Worm (Caenorhabditis elegans) whole organism, L2 larva: ENCODE data around the gene F56C9.3.

Experiments used
- C34F6.9 ChIP-seq: fragments of 150-350 bp; optimal IDR thresholded peaks from 2 replicates; lab custom pipeline; 2014; ENCODE audit warnings: missing biosample characterization, missing genetic modification characterization
- F13H6.1 ChIP-seq: sonication (generic microtip); optimal IDR thresholded peaks from 2 replicates; lab custom pipeline; 2016; ENCODE audit warnings: missing genetic modification characterization, missing compliant biosample characterization
- R02D3.7 ChIP-seq: fragments of 150-350 bp; optimal IDR thresholded peaks from 2 replicates; lab custom pipeline; 2014; ENCODE audit warnings: missing biosample characterization, missing genetic modification characterization
- Y55F3AM.14 ChIP-seq: fragments of 200-800 bp; sonication (Bioruptor generic); optimal IDR thresholded peaks from 2 replicates; lab custom pipeline; 2018; ENCODE audit warnings: mild to moderate bottlenecking, missing genetic modification characterization, missing compliant biosample characterization
- ZK546.5 ChIP-seq: sonication (generic microtip); optimal IDR thresholded peaks from 2 replicates; lab custom pipeline; 2017; ENCODE audit warnings: missing biosample characterization, missing genetic modification characterization
- alr-1 ChIP-seq: fragments of 150-350 bp; optimal IDR thresholded peaks from 2 replicates; lab custom pipeline; 2014; ENCODE audit warnings: missing biosample characterization, missing genetic modification characterization
- aly-2 ChIP-seq: fragments of 150-350 bp; optimal IDR thresholded peaks from 2 replicates; lab custom pipeline; 2014; ENCODE audit warnings: missing biosample characterization, missing genetic modification characterization
- ama-1 ChIP-seq: fragments of 150-350 bp; optimal IDR thresholded peaks from 2 replicates; lab custom pipeline; 2018; ENCODE audit warnings: inconsistent platforms
- blmp-1 ChIP-seq: sonication (generic microtip); optimal IDR thresholded peaks from 2 replicates; lab custom pipeline; 2017; ENCODE audit warnings: missing genetic modification characterization, mild to moderate bottlenecking, missing compliant biosample characterization, antibody characterized with exemption, moderate library complexity; ENCODE audit not compliant: insufficient read depth
- ceh-16 ChIP-seq: fragments of 150-350 bp; optimal IDR thresholded peaks from 2 replicates; lab custom pipeline; 2014; ENCODE audit warnings: missing biosample characterization, missing genetic modification characterization
- ceh-82 ChIP-seq: fragments of 150-350 bp; optimal IDR thresholded peaks from 2 replicates; lab custom pipeline; 2014; ENCODE audit warnings: missing biosample characterization, missing genetic modification characterization
- crh-2 ChIP-seq: sonication (generic microtip); optimal IDR thresholded peaks from 2 replicates; lab custom pipeline; 2017; ENCODE audit warnings: missing biosample characterization, missing genetic modification characterization
- dmd-4 ChIP-seq: sonication (generic microtip); optimal IDR thresholded peaks from 2 replicates; lab custom pipeline; 2017; ENCODE audit warnings: missing biosample characterization, missing genetic modification characterization
- egl-27 ChIP-seq: sonication (generic microtip); optimal IDR thresholded peaks from 3 replicates; lab custom pipeline; 2017; ENCODE audit warnings: missing biosample characterization, missing genetic modification reagents, missing genetic modification characterization
- elt-1 ChIP-seq: fragments of 150-350 bp; optimal IDR thresholded peaks from 2 replicates; lab custom pipeline; 2014; ENCODE audit warnings: missing biosample characterization, missing genetic modification characterization
- fos-1 ChIP-seq: fragments of 150-350 bp; optimal IDR thresholded peaks from 2 replicates; lab custom pipeline; 2014; ENCODE audit warnings: missing biosample characterization, missing genetic modification characterization
- gmeb-1 ChIP-seq: fragments of 150-350 bp; optimal IDR thresholded peaks from 2 replicates; lab custom pipeline; 2014; ENCODE audit warnings: missing biosample characterization, missing genetic modification characterization
- lin-11 ChIP-seq: fragments of 150-350 bp; sonication (generic microtip); optimal IDR thresholded peaks from 2 replicates; lab custom pipeline; 2014; ENCODE audit warnings: missing biosample characterization, missing genetic modification characterization, inconsistent platforms, mixed read lengths
- lin-13 ChIP-seq: fragments of 150-350 bp; optimal IDR thresholded peaks from 2 replicates; lab custom pipeline; 2014; ENCODE audit warnings: missing biosample characterization, missing genetic modification reagents, missing genetic modification characterization
- lsy-2 ChIP-seq, 2 experiments: fragments of 150-350 bp in 1 of 2; sonication (generic microtip) in 1 of 2; optimal IDR thresholded peaks; 2 replicates each; lab custom pipeline; 2014 to 2017; ENCODE audit warnings: missing biosample characterization in 2 of 2, missing genetic modification characterization in 2 of 2
- mab-5 ChIP-seq: fragments of 150-350 bp; optimal IDR thresholded peaks from 2 replicates; lab custom pipeline; 2014; ENCODE audit warnings: missing biosample characterization, missing genetic modification characterization
- mbf-1 ChIP-seq: sonication (generic microtip); optimal IDR thresholded peaks from 2 replicates; lab custom pipeline; 2017; ENCODE audit warnings: missing biosample characterization, missing genetic modification characterization
- mdl-1 ChIP-seq, 2 experiments: fragments of 150-350 bp in 1 of 2; sonication (generic microtip) in 1 of 2; optimal IDR thresholded peaks; 2 replicates each; lab custom pipeline; 2017; ENCODE audit warnings: missing biosample characterization in 2 of 2, missing genetic modification characterization in 2 of 2
- nhr-10 ChIP-seq: sonication (generic microtip); optimal IDR thresholded peaks from 2 replicates; lab custom pipeline; 2017; ENCODE audit warnings: missing biosample characterization, missing genetic modification characterization
- nhr-11 ChIP-seq: fragments of 150-350 bp; optimal IDR thresholded peaks from 2 replicates; lab custom pipeline; 2014; ENCODE audit warnings: missing biosample characterization, missing genetic modification characterization
- nhr-12 ChIP-seq: fragments of 150-350 bp; optimal IDR thresholded peaks from 2 replicates; lab custom pipeline; 2014; ENCODE audit warnings: missing biosample characterization, missing genetic modification characterization
- nhr-129 ChIP-seq: fragments of 150-350 bp; optimal IDR thresholded peaks from 2 replicates; lab custom pipeline; 2014; ENCODE audit warnings: missing biosample characterization, missing genetic modification characterization
- nhr-21 ChIP-seq: fragments of 150-350 bp; optimal IDR thresholded peaks from 2 replicates; lab custom pipeline; 2014; ENCODE audit warnings: missing biosample characterization, missing genetic modification characterization
- nhr-23 ChIP-seq: fragments of 150-350 bp; optimal IDR thresholded peaks from 2 replicates; lab custom pipeline; 2014; ENCODE audit warnings: missing biosample characterization, missing genetic modification reagents, missing genetic modification characterization
- nhr-237 ChIP-seq: fragments of 150-350 bp; optimal IDR thresholded peaks from 2 replicates; lab custom pipeline; 2014; ENCODE audit warnings: missing biosample characterization, missing genetic modification characterization
- nhr-25 ChIP-seq: fragments of 150-350 bp; sonication (generic microtip); optimal IDR thresholded peaks from 3 replicates; lab custom pipeline; 2014; ENCODE audit warnings: missing biosample characterization, missing genetic modification characterization
- nhr-6 ChIP-seq: fragments of 150-350 bp; optimal IDR thresholded peaks from 2 replicates; lab custom pipeline; 2014; ENCODE audit warnings: missing biosample characterization, missing genetic modification characterization
- nhr-77 ChIP-seq: fragments of 150-350 bp; optimal IDR thresholded peaks from 2 replicates; lab custom pipeline; 2014; ENCODE audit warnings: missing biosample characterization, missing genetic modification characterization
- peb-1 ChIP-seq: fragments of 150-350 bp; optimal IDR thresholded peaks from 2 replicates; lab custom pipeline; 2014; ENCODE audit warnings: missing biosample characterization, missing genetic modification characterization
- sem-4 ChIP-seq: fragments of 150-350 bp; optimal IDR thresholded peaks from 2 replicates; lab custom pipeline; 2014; ENCODE audit warnings: missing biosample characterization, missing genetic modification reagents, missing genetic modification characterization
- skn-1 ChIP-seq: sonication (generic microtip); optimal IDR thresholded peaks from 2 replicates; lab custom pipeline; 2017; ENCODE audit warnings: missing biosample characterization, missing genetic modification characterization
- sma-3 ChIP-seq: sonication (generic microtip); optimal IDR thresholded peaks from 2 replicates; lab custom pipeline; 2016; ENCODE audit warnings: missing genetic modification reagents, missing genetic modification characterization, missing compliant biosample characterization
- sma-9 ChIP-seq, 2 experiments: fragments of 150-350 bp in 1 of 2; sonication (generic microtip) in 1 of 2; optimal IDR thresholded peaks; 2 replicates each; lab custom pipeline; 2014 to 2016; ENCODE audit warnings: missing genetic modification characterization in 2 of 2, mild to moderate bottlenecking in 1 of 2, missing biosample characterization in 1 of 2, missing compliant biosample characterization in 1 of 2, missing genetic modification reagents in 1 of 2, moderate library complexity in 1 of 2
- snpc-4 ChIP-seq: fragments of 150-350 bp; optimal IDR thresholded peaks from 2 replicates; lab custom pipeline; 2014; ENCODE audit warnings: missing biosample characterization, missing genetic modification characterization
- unc-39 ChIP-seq: fragments of 150-350 bp; optimal IDR thresholded peaks from 2 replicates; lab custom pipeline; 2014; ENCODE audit warnings: missing biosample characterization, missing genetic modification characterization
- unc-55 ChIP-seq: fragments of 150-350 bp; sonication (generic microtip); optimal IDR thresholded peaks from 3 replicates; lab custom pipeline; 2014; ENCODE audit warnings: missing biosample characterization, missing genetic modification reagents, missing genetic modification characterization
- unc-62 ChIP-seq: fragments of 150-350 bp; optimal IDR thresholded peaks from 2 replicates; lab custom pipeline; 2014; ENCODE audit warnings: missing biosample characterization, missing genetic modification reagents, missing genetic modification characterization
- zag-1 ChIP-seq: fragments of 150-350 bp; optimal IDR thresholded peaks from 2 replicates; lab custom pipeline; 2014; ENCODE audit warnings: missing biosample characterization, missing genetic modification characterization
- ztf-1 ChIP-seq: fragments of 200-800 bp; sonication (Bioruptor generic); conservative IDR thresholded peaks from 2 replicates; pipeline ENCODE4 v1.3.6; 2022; ENCODE audit warnings: missing genetic modification characterization, missing compliant biosample characterization
- ztf-11 ChIP-seq: sonication (generic microtip); optimal IDR thresholded peaks from 2 replicates; lab custom pipeline; 2017; ENCODE audit warnings: missing biosample characterization, missing genetic modification characterization
- ztf-4 ChIP-seq: fragments of 150-350 bp; optimal IDR thresholded peaks from 2 replicates; lab custom pipeline; 2014; ENCODE audit warnings: missing biosample characterization, missing genetic modification characterization

F56C9.3 gene

ce11 chrIII:7335220-7335619, 24.1 kb downstream of the F56C9.3 start, which contains the start of gene F56C9.10:
Gene F56C9.10, minus strand, starts transcription at chrIII:7335316.
- peak; percentile 98 for TF ChIP-seq C34F6.9
- TF ChIP-seq aly-2 (tag; lab: Kevin White, UChicago): no peak
- TF ChIP-seq zag-1 (tag; lab: Kevin White, UChicago): peak; percentile 84
- peak; percentile 72 for TF ChIP-seq unc-55
- no peak for TF ChIP-seq unc-39 (tag; lab: Kevin White, UChicago)
- peak; percentile 90 to 95 for TF ChIP-seq mdl-1 (tag; optimal IDR thresholded peaks at IDR 0.05; lab: Kevin White, UChicago)
- TF ChIP-seq nhr-77 (tag; lab: Kevin White, UChicago): no peak
- TF ChIP-seq ztf-11 (tag; lab: Kevin White, UChicago): no peak
- peak; percentile 35 for TF ChIP-seq mab-5 (tag; lab: Kevin White, UChicago)
- peak; percentile 92 for TF ChIP-seq nhr-25 (tag; lab: Kevin White, UChicago)
- TF ChIP-seq Y55F3AM.14 (GFP tag; lab: Kevin White, UChicago): peak; percentile 63
- peak; percentile 39 to 93 for TF ChIP-seq lsy-2 (tag; optimal IDR thresholded peaks at IDR 0.05; lab: Kevin White, UChicago)
- no peak for TF ChIP-seq peb-1
- peak; percentile 92 for TF ChIP-seq ztf-4 (tag; lab: Kevin White, UChicago)
- peak; percentile 91 for TF ChIP-seq crh-2 (tag; lab: Kevin White, UChicago)
- no peak for TF ChIP-seq nhr-11 (tag; lab: Kevin White, UChicago)
- no peak for TF ChIP-seq mbf-1 (tag; lab: Kevin White, UChicago)
- peak; percentile 66 for TF ChIP-seq ama-1 (lab: Kevin White, UChicago)
- peak; percentile 30 for TF ChIP-seq snpc-4
- peak; percentile 88 for TF ChIP-seq sma-3 (GFP tag; lab: Kevin White, UChicago)
- TF ChIP-seq gmeb-1 (tag; lab: Kevin White, UChicago): peak; percentile 79
- peak; percentile 77 for TF ChIP-seq lin-11
- peak; percentile 86 for TF ChIP-seq fos-1 (tag; lab: Kevin White, UChicago)
- TF ChIP-seq nhr-129 (tag; lab: Kevin White, UChicago): peak; percentile 98
- TF ChIP-seq R02D3.7: no peak
- no peak for TF ChIP-seq nhr-12 (tag; lab: Kevin White, UChicago)
- peak; percentile 85 for TF ChIP-seq F13H6.1 (tag; lab: Kevin White, UChicago)
- peak; percentile 52 for TF ChIP-seq unc-62
- no peak for TF ChIP-seq ceh-16
- peak; percentile 89 for TF ChIP-seq sma-9 (GFP tag; optimal IDR thresholded peaks at IDR 0.05; lab: Kevin White, UChicago)
- no peak for TF ChIP-seq sma-9 (tag; optimal IDR thresholded peaks at IDR 0.05; lab: Kevin White, UChicago)
- peak; percentile 54 for TF ChIP-seq nhr-6 (tag; lab: Kevin White, UChicago)
- peak; percentile 63 for TF ChIP-seq egl-27 (tag; lab: Kevin White, UChicago)
- peak; percentile 77 for TF ChIP-seq lin-13 (GFP tag; lab: Kevin White, UChicago)
- peak; percentile 99 for TF ChIP-seq blmp-1 (tag; lab: Kevin White, UChicago)
- no peak for TF ChIP-seq ztf-1 (GFP tag; lab: Robert Waterston, UW)
- no peak for TF ChIP-seq nhr-23 (tag; lab: Kevin White, UChicago)
- peak; percentile 90 for TF ChIP-seq nhr-21 (tag; lab: Kevin White, UChicago)
- peak; percentile 83 for TF ChIP-seq sem-4 (tag; lab: Kevin White, UChicago)
- peak; percentile 1 for TF ChIP-seq skn-1 (tag; lab: Kevin White, UChicago)
- TF ChIP-seq ZK546.5 (tag; lab: Kevin White, UChicago): peak; percentile 54

ce11 chrIII:7336214-7336613, 25.1 kb downstream of the F56C9.3 start, which contains the start of gene gsp-2:
Gene gsp-2, plus strand, starts transcription at chrIII:7336587.
- TF ChIP-seq crh-2 (tag; lab: Kevin White, UChicago): peak; percentile 77
- TF ChIP-seq zag-1 (tag; lab: Kevin White, UChicago): no peak
- peak; percentile 87 for TF ChIP-seq unc-55
- no peak for TF ChIP-seq unc-62
- no peak for TF ChIP-seq ztf-11 (tag; lab: Kevin White, UChicago)
- peak; percentile 86 for TF ChIP-seq ZK546.5 (tag; lab: Kevin White, UChicago)
- peak; percentile 33 for TF ChIP-seq sma-9 (GFP tag; optimal IDR thresholded peaks at IDR 0.05; lab: Kevin White, UChicago)
- no peak for TF ChIP-seq sma-9 (tag; optimal IDR thresholded peaks at IDR 0.05; lab: Kevin White, UChicago)
- no peak for TF ChIP-seq aly-2 (tag; lab: Kevin White, UChicago)
- peak; percentile 29 for TF ChIP-seq nhr-25 (tag; lab: Kevin White, UChicago)
- peak; percentile 27 for TF ChIP-seq nhr-21 (tag; lab: Kevin White, UChicago)
- TF ChIP-seq ceh-82 (tag; lab: Kevin White, UChicago): no peak
- no peak for TF ChIP-seq nhr-237
- TF ChIP-seq lsy-2 (tag; optimal IDR thresholded peaks at IDR 0.05; lab: Kevin White, UChicago): peak; percentile 86 to 97
- peak; percentile 81 for TF ChIP-seq C34F6.9
- TF ChIP-seq nhr-129 (tag; lab: Kevin White, UChicago): peak; percentile 77
- peak; percentile 87 for TF ChIP-seq lin-11
- TF ChIP-seq nhr-10 (tag; lab: Kevin White, UChicago): no peak
- peak; percentile 43 for TF ChIP-seq Y55F3AM.14 (GFP tag; lab: Kevin White, UChicago)
- TF ChIP-seq nhr-77 (tag; lab: Kevin White, UChicago): no peak
- peak; percentile 23 for TF ChIP-seq F13H6.1 (tag; lab: Kevin White, UChicago)
- peak; percentile 46 for TF ChIP-seq fos-1 (tag; lab: Kevin White, UChicago)
- peak; percentile 59 for TF ChIP-seq sma-3 (GFP tag; lab: Kevin White, UChicago)
- TF ChIP-seq skn-1 (tag; lab: Kevin White, UChicago): no peak
- TF ChIP-seq nhr-6 (tag; lab: Kevin White, UChicago): no peak
- TF ChIP-seq R02D3.7: no peak
- no peak for TF ChIP-seq elt-1 (tag; lab: Kevin White, UChicago)
- TF ChIP-seq peb-1: no peak
- TF ChIP-seq sem-4 (tag; lab: Kevin White, UChicago): peak; percentile 51
- no peak for TF ChIP-seq dmd-4 (tag; lab: Kevin White, UChicago)
- no peak for TF ChIP-seq mdl-1 (tag; optimal IDR thresholded peaks at IDR 0.05; lab: Kevin White, UChicago)
- TF ChIP-seq gmeb-1 (tag; lab: Kevin White, UChicago): peak; percentile 71
- no peak for TF ChIP-seq egl-27 (tag; lab: Kevin White, UChicago)
- no peak for TF ChIP-seq nhr-23 (tag; lab: Kevin White, UChicago)
- peak; percentile 75 for TF ChIP-seq lin-13 (GFP tag; lab: Kevin White, UChicago)
- TF ChIP-seq alr-1 (tag; lab: Kevin White, UChicago): no peak
- TF ChIP-seq ceh-16: peak; percentile 42
- TF ChIP-seq ztf-1 (GFP tag; lab: Robert Waterston, UW): no peak
- TF ChIP-seq ama-1 (lab: Kevin White, UChicago): peak; percentile 58
